Fruit fly (Drosophila melanogaster): ENCODE measurements around the gene Scsalpha1.

dm6 chr3L:3818566-3819325 lies 4.7 kb downstream of the Scsalpha1 start, which contains the start of gene enc:
- no peak for TF ChIP-seq br (optimal IDR thresholded peaks at IDR 0.05)
- TF ChIP-seq az2 (GFP tag; optimal IDR thresholded peaks at IDR 0.05): no peak
- TF ChIP-seq Max (GFP tag; optimal IDR thresholded peaks at IDR 0.05): no peak
- no peak for TF ChIP-seq Xrp1 (GFP tag; IDR thresholded peaks at IDR 0.05)
- TF ChIP-seq pum (GFP tag; optimal IDR thresholded peaks at IDR 0.05): no peak
- TF ChIP-seq CG11398 (GFP tag; optimal IDR thresholded peaks at IDR 0.05): no peak
- TF ChIP-seq Hsf (GFP tag; optimal IDR thresholded peaks at IDR 0.05): peak; percentile 8
- peak; percentile 33 for TF ChIP-seq CG2712 (tag; optimal IDR thresholded peaks at IDR 0.05)
- TF ChIP-seq Blimp-1 (GFP tag; optimal IDR thresholded peaks at IDR 0.05): no peak
- TF ChIP-seq hkb (optimal IDR thresholded peaks at IDR 0.05): no peak
- no peak for TF ChIP-seq hkb (GFP tag; IDR thresholded peaks at IDR 0.05)
- no peak for TF ChIP-seq CG12942 (GFP tag; optimal IDR thresholded peaks at IDR 0.05)
- no peak for TF ChIP-seq lola (GFP tag; optimal IDR thresholded peaks at IDR 0.05)
- TF ChIP-seq CG18619 (GFP tag; optimal IDR thresholded peaks at IDR 0.05): no peak

Measured in whole organism, embryonic.